Worm (Caenorhabditis elegans) whole organism, L2 larva: ENCODE data around the gene aagr-1.
"Not testable (repeated sequence)": the region's sequence is repeated elsewhere in the genome, so short reads cannot be mapped to it uniquely, and the experiment has no call there.

Source experiments
- R02D3.7 ChIP-seq: fragments of 150-350 bp; optimal IDR thresholded peaks from 2 replicates; lab custom pipeline; 2014; ENCODE audit warnings: missing biosample characterization, missing genetic modification characterization
- elt-3 ChIP-seq: sonication (generic microtip); optimal IDR thresholded peaks from 2 replicates; lab custom pipeline; 2017; ENCODE audit warnings: missing biosample characterization, missing genetic modification characterization
- lsy-2 ChIP-seq, 2 experiments: fragments of 150-350 bp in 1 of 2; sonication (generic microtip) in 1 of 2; optimal IDR thresholded peaks; 2 replicates each; lab custom pipeline; 2014 to 2017; ENCODE audit warnings: missing biosample characterization in 2 of 2, missing genetic modification characterization in 2 of 2
- nhr-12 ChIP-seq: fragments of 150-350 bp; optimal IDR thresholded peaks from 2 replicates; lab custom pipeline; 2014; ENCODE audit warnings: missing biosample characterization, missing genetic modification characterization
- nhr-25 ChIP-seq: fragments of 150-350 bp; sonication (generic microtip); optimal IDR thresholded peaks from 3 replicates; lab custom pipeline; 2014; ENCODE audit warnings: missing biosample characterization, missing genetic modification characterization
- ztf-4 ChIP-seq: fragments of 150-350 bp; optimal IDR thresholded peaks from 2 replicates; lab custom pipeline; 2014; ENCODE audit warnings: missing biosample characterization, missing genetic modification characterization

DNA sequence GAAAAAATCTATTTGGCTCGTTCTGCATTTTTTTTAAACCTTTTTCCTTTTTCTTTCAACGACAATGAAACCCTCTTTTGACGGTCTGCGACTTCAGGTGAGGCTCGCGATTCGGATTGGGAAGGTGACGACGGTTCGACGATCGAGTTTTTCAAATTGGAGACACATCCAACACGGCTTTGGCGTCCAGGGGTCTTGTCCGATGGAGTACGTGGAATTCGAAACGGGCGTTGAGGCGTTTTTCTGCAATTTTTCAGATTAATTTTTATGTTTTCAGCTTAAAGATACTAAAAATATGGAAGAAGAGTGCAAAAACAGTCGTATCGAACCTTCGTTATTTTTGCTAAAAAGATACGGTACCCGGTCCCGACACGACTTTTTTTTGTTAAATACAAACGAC lies 22.8 kb downstream of the aagr-1 start, which contains the start of gene D2096.10:
- not testable (repeated sequence) for TF ChIP-seq nhr-12 (tag; lab: Kevin White, UChicago); elt-3 (tag; lab: Kevin White, UChicago); nhr-25 (tag; lab: Kevin White, UChicago); ztf-4 (tag; lab: Kevin White, UChicago); R02D3.7; lsy-2 (tag; optimal IDR thresholded peaks at IDR 0.05; lab: Kevin White, UChicago)
